Worm (Caenorhabditis elegans) whole organism, L3 larva: Measurements from ENCODE around the gene R102.8.

Experiments
- ZK546.5 ChIP-seq: sonication (generic microtip); optimal IDR thresholded peaks from 2 replicates; lab custom pipeline; 2017; ENCODE audit warnings: missing biosample characterization, missing genetic modification characterization
- aly-2 ChIP-seq: fragments of 150-350 bp; optimal IDR thresholded peaks from 2 replicates; lab custom pipeline; 2014; ENCODE audit warnings: missing biosample characterization, missing genetic modification characterization
- ama-1 ChIP-seq: fragments of 150-350 bp; optimal IDR thresholded peaks from 2 replicates; lab custom pipeline; 2018
- ceh-16 ChIP-seq: sonication (generic microtip); optimal IDR thresholded peaks from 2 replicates; lab custom pipeline; 2017; ENCODE audit warnings: missing biosample characterization, missing genetic modification characterization
- ceh-28 ChIP-seq: fragments of 150-350 bp; optimal IDR thresholded peaks from 2 replicates; lab custom pipeline; 2014; ENCODE audit warnings: missing biosample characterization, missing genetic modification reagents, missing genetic modification characterization
- ceh-9 ChIP-seq: sonication (generic microtip); optimal IDR thresholded peaks from 2 replicates; lab custom pipeline; 2018; ENCODE audit warnings: missing biosample characterization, missing genetic modification characterization
- egl-5 ChIP-seq: fragments of 150-350 bp; optimal IDR thresholded peaks from 2 replicates; lab custom pipeline; 2017; ENCODE audit warnings: missing biosample characterization, missing genetic modification reagents, missing genetic modification characterization, inconsistent platforms
- elt-1 ChIP-seq: fragments of 150-350 bp; optimal IDR thresholded peaks from 2 replicates; lab custom pipeline; 2014; ENCODE audit warnings: missing biosample characterization, missing genetic modification characterization
- elt-2 ChIP-seq: sonication (generic microtip); optimal IDR thresholded peaks from 2 replicates; lab custom pipeline; 2016; ENCODE audit warnings: missing genetic modification reagents, mild to moderate bottlenecking, missing genetic modification characterization, missing compliant biosample characterization
- elt-3 ChIP-seq, 3 experiments: fragments of 150-350 bp in 1 of 3; sonication (generic microtip) in 2 of 3; optimal IDR thresholded peaks; 2 replicates in 2 of 3; 4 replicates in 1 of 3; lab custom pipeline; 2014 to 2017; ENCODE audit warnings: missing biosample characterization in 3 of 3, missing genetic modification characterization in 3 of 3
- eor-1 ChIP-seq, 2 experiments: fragments of 150-350 bp; optimal IDR thresholded peaks; 2 replicates each; lab custom pipeline; 2014 to 2018; ENCODE audit warnings: missing biosample characterization in 2 of 2, missing genetic modification characterization in 2 of 2
- fkh-2 ChIP-seq: fragments of 150-350 bp; optimal IDR thresholded peaks from 2 replicates; lab custom pipeline; 2014; ENCODE audit warnings: missing biosample characterization, missing genetic modification reagents, missing genetic modification characterization
- fos-1 ChIP-seq: fragments of 150-350 bp; optimal IDR thresholded peaks from 2 replicates; lab custom pipeline; 2014; ENCODE audit warnings: missing biosample characterization, missing genetic modification characterization
- hmg-11 ChIP-seq: sonication (generic microtip); optimal IDR thresholded peaks from 2 replicates; lab custom pipeline; 2016; ENCODE audit warnings: missing genetic modification characterization, missing compliant biosample characterization
- jun-1 ChIP-seq: fragments of 150-350 bp; optimal IDR thresholded peaks from 2 replicates; lab custom pipeline; 2014; ENCODE audit warnings: missing biosample characterization, missing genetic modification reagents, missing genetic modification characterization
- lin-15B ChIP-seq: fragments of 150-350 bp; optimal IDR thresholded peaks from 2 replicates; lab custom pipeline; 2014; ENCODE audit warnings: missing biosample characterization, missing genetic modification characterization
- lin-39 ChIP-seq: fragments of 150-350 bp; optimal IDR thresholded peaks from 2 replicates; lab custom pipeline; 2018; ENCODE audit warnings: missing biosample characterization, missing genetic modification reagents, missing genetic modification characterization
- lsy-12 ChIP-seq: sonication (generic microtip); optimal IDR thresholded peaks from 2 replicates; lab custom pipeline; 2016; ENCODE audit warnings: mild to moderate bottlenecking, missing genetic modification characterization, missing compliant biosample characterization
- nfya-1 ChIP-seq: sonication (generic microtip); optimal IDR thresholded peaks from 2 replicates; lab custom pipeline; 2017; ENCODE audit warnings: missing genetic modification characterization, mild to moderate bottlenecking, missing compliant biosample characterization, antibody characterized with exemption, moderate library complexity; ENCODE audit not compliant: insufficient read depth
- nhr-11 ChIP-seq: fragments of 150-350 bp; optimal IDR thresholded peaks from 2 replicates; lab custom pipeline; 2014; ENCODE audit warnings: missing biosample characterization, missing genetic modification characterization
- nhr-23 ChIP-seq: fragments of 150-350 bp; optimal IDR thresholded peaks from 2 replicates; lab custom pipeline; 2014; ENCODE audit warnings: missing biosample characterization, missing genetic modification reagents, missing genetic modification characterization
- nhr-237 ChIP-seq: fragments of 150-350 bp; optimal IDR thresholded peaks from 2 replicates; lab custom pipeline; 2014; ENCODE audit warnings: missing biosample characterization, missing genetic modification characterization
- nhr-25 ChIP-seq: sonication (generic microtip); optimal IDR thresholded peaks from 2 replicates; lab custom pipeline; 2017; ENCODE audit warnings: missing biosample characterization, missing genetic modification characterization
- nhr-28 ChIP-seq: fragments of 150-350 bp; optimal IDR thresholded peaks from 2 replicates; lab custom pipeline; 2014; ENCODE audit warnings: missing biosample characterization, missing genetic modification characterization
- nhr-43 ChIP-seq: sonication (generic microtip); optimal IDR thresholded peaks from 2 replicates; lab custom pipeline; 2016; ENCODE audit warnings: mild to moderate bottlenecking, missing genetic modification characterization, missing compliant biosample characterization; ENCODE audit not compliant: poor library complexity, severe bottlenecking
- nhr-67 ChIP-seq: fragments of 150-350 bp; optimal IDR thresholded peaks from 2 replicates; lab custom pipeline; 2014; ENCODE audit warnings: missing biosample characterization, missing genetic modification characterization
- nhr-76 ChIP-seq: fragments of 150-350 bp; sonication (generic microtip); optimal IDR thresholded peaks from 5 replicates; lab custom pipeline; 2014; ENCODE audit warnings: missing biosample characterization, missing genetic modification characterization
- pha-4 ChIP-seq: fragments of 150-350 bp; optimal IDR thresholded peaks from 2 replicates; lab custom pipeline; 2014; ENCODE audit warnings: missing biosample characterization, missing genetic modification reagents, missing genetic modification characterization
- pqm-1 ChIP-seq: fragments of 150-350 bp; optimal IDR thresholded peaks from 2 replicates; lab custom pipeline; 2017; ENCODE audit warnings: missing biosample characterization, missing genetic modification characterization, inconsistent platforms
- skn-1 ChIP-seq: fragments of 150-350 bp; optimal IDR thresholded peaks from 2 replicates; lab custom pipeline; 2014; ENCODE audit warnings: missing biosample characterization, missing genetic modification characterization
- snpc-4 ChIP-seq: fragments of 150-350 bp; optimal IDR thresholded peaks from 2 replicates; lab custom pipeline; 2014; ENCODE audit warnings: missing biosample characterization, missing genetic modification characterization
- unc-39 ChIP-seq: sonication (generic microtip); optimal IDR thresholded peaks from 4 replicates; lab custom pipeline; 2017; ENCODE audit warnings: missing biosample characterization, missing genetic modification characterization
- unc-62 ChIP-seq: fragments of 150-350 bp; sonication (generic microtip); optimal IDR thresholded peaks from 4 replicates; lab custom pipeline; 2014; ENCODE audit warnings: missing biosample characterization, missing genetic modification reagents, missing genetic modification characterization
- zag-1 ChIP-seq: fragments of 150-350 bp; optimal IDR thresholded peaks from 2 replicates; lab custom pipeline; 2014; ENCODE audit warnings: missing biosample characterization, missing genetic modification characterization
- ztf-11 ChIP-seq: fragments of 150-350 bp; optimal IDR thresholded peaks from 2 replicates; lab custom pipeline; 2014; ENCODE audit warnings: missing biosample characterization, missing genetic modification characterization

R102.8 gene

DNA sequence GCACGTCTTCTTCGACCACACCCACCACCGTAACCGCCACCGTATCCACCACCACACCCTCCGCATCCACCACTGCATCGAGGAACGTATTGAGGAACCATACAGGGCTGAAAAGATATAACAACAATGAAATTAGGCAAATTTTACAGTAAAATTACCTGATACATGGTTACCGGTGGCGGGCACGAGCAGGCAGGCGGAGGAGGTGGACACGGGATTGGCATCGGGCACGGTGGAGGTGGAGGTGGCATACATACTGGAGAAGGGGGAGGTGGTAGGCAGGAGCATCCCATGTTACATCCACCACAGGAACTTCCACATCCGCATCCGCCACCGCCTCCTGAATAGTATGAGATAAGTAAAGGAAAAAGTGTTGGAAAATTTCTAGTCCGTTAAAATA, 8.4 kb upstream of the R102.8 start:
- no peak for TF ChIP-seq elt-1 (tag; lab: Kevin White, UChicago)
- no peak for TF ChIP-seq fkh-2 (tag; lab: Kevin White, UChicago)
- no peak for TF ChIP-seq pqm-1
- TF ChIP-seq nfya-1 (tag; lab: Kevin White, UChicago), result no peak
- TF ChIP-seq lin-15B (tag; lab: Kevin White, UChicago), result no peak
- TF ChIP-seq ceh-28 (tag; lab: Kevin White, UChicago), result no peak
- no peak for TF ChIP-seq ztf-11
- TF ChIP-seq ceh-9, result no peak
- TF ChIP-seq skn-1 (tag; lab: Kevin White, UChicago), result no peak
- TF ChIP-seq eor-1 (tag; optimal IDR thresholded peaks at IDR 0.05; lab: Kevin White, UChicago), result no peak
- no peak for TF ChIP-seq ceh-16 (tag; lab: Kevin White, UChicago)
- TF ChIP-seq ZK546.5 (tag; lab: Kevin White, UChicago), result no peak
- no peak for TF ChIP-seq nhr-237 (tag; lab: Kevin White, UChicago)
- TF ChIP-seq nhr-67 (tag; lab: Kevin White, UChicago), result no peak
- TF ChIP-seq hmg-11 (tag; lab: Kevin White, UChicago), result no peak
- no peak for TF ChIP-seq nhr-76
- no peak for TF ChIP-seq nhr-43 (tag; lab: Kevin White, UChicago)
- TF ChIP-seq unc-62, result no peak

- TF ChIP-seq elt-3 (tag; optimal IDR thresholded peaks at IDR 0.05; lab: Kevin White, UChicago) (no peak), jun-1 (peak; percentile 72), ceh-28 (tag; lab: Kevin White, UChicago) (peak; percentile 33), pqm-1 (peak; percentile 15), nfya-1 (tag; lab: Kevin White, UChicago) (peak; percentile 36), pha-4 (peak; percentile 67), egl-5 (tag; lab: Kevin White, UChicago) (peak; percentile 58), aly-2 (tag; lab: Kevin White, UChicago) (no peak), snpc-4 (tag; lab: Kevin White, UChicago) (peak; percentile 67), nhr-23 (tag; lab: Kevin White, UChicago) (peak; percentile 72), hmg-11 (tag; lab: Kevin White, UChicago) (peak; percentile 45), lin-39 (tag; lab: Kevin White, UChicago) (peak; percentile 40), ceh-16 (tag; lab: Kevin White, UChicago) (no peak), lin-15B (tag; lab: Kevin White, UChicago) (peak; percentile 23), ZK546.5 (tag; lab: Kevin White, UChicago) (no peak), elt-2 (tag; lab: Kevin White, UChicago) (peak; percentile 47), ama-1 (lab: Kevin White, UChicago) (peak; percentile 8), nhr-25 (tag; lab: Kevin White, UChicago) (peak; percentile 86), skn-1 (tag; lab: Kevin White, UChicago) (peak; percentile 1)
These were observed 7.3 kb upstream of the R102.8 start, which contains the start of gene allo-1 for ce11 chrIV:10697022-10697979. Gene allo-1 (minus strand): TSS chrIV:10697072.

ce11 chrIV:10695203-10695602, 5.2 kb upstream of the R102.8 start, which contains the start of gene R102.4:
Gene R102.4 (minus strand): TSS chrIV:10695303.
- TF ChIP-seq unc-39 (tag; lab: Kevin White, UChicago), result no peak
- TF ChIP-seq jun-1, result no peak
- no peak for TF ChIP-seq nhr-25 (tag; lab: Kevin White, UChicago)
- TF ChIP-seq hmg-11 (tag; lab: Kevin White, UChicago), result no peak
- TF ChIP-seq nhr-28 (tag; lab: Kevin White, UChicago), result no peak
- no peak for TF ChIP-seq ama-1 (lab: Kevin White, UChicago)
- TF ChIP-seq lsy-12 (tag; lab: Kevin White, UChicago), result no peak
- no peak for TF ChIP-seq zag-1 (tag; lab: Kevin White, UChicago)

DNA sequence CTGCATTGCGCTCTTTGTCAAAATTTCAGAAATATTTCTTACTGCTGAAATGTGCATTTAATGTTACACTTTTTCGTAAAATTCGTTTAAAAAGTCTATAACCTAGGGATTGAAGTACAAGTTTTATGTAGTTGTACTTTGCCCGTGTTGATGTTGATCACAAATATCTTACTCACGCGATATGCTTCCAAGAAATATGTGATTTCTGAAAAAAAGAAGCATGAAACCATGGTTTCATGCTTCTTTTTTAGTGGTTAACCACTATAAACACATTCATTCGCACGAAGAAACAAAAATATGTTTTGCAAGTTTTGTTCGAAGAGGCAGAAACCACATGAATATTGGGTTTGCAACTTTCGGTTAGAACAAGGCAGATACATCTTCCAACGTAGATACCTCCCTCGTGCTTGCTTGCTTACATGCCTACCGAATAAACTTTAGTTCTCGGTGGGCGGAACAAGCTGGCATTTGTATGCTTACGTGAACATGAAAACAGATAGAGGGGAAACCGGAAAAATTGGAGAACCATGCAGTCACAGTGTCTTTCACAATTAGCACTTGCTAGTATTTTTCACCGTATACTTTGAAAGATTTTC, 969 bp downstream of the R102.8 start, which contains the start of gene R102.3:
R102.3 (plus strand) TSS at position 546 of the 596 bp plus-strand sequence.
- TF ChIP-seq nhr-11 (tag; lab: Kevin White, UChicago) (peak; percentile 7), fos-1 (tag; lab: Kevin White, UChicago) (no peak)
